Fruit fly (Drosophila melanogaster) whole organism, prepupa: ENCODE measurements around the gene mthl12.

Experiments used
- CG16779 ChIP-seq: fragments of 200-800 bp; sonication (Bioruptor generic); optimal IDR thresholded peaks from 3 replicates; lab custom pipeline; 2017; ENCODE audit warnings: missing biosample characterization, mild to moderate bottlenecking, missing genetic modification characterization
- CG4318 ChIP-seq: fragments of 200-800 bp; sonication (Bioruptor generic); optimal IDR thresholded peaks from 3 replicates; lab custom pipeline; 2017; ENCODE audit warnings: missing biosample characterization, mild to moderate bottlenecking, missing genetic modification characterization
- CG6276 ChIP-seq: fragments of 200-800 bp; sonication (Bioruptor generic); optimal IDR thresholded peaks from 2 replicates; lab custom pipeline; 2017; ENCODE audit warnings: missing biosample characterization, mild to moderate bottlenecking, missing genetic modification characterization
- Eip93F ChIP-seq: fragments of 200-800 bp; sonication (Bioruptor generic); optimal IDR thresholded peaks from 2 replicates; lab custom pipeline; 2016; ENCODE audit warnings: missing biosample characterization, mild to moderate bottlenecking, missing genetic modification characterization
- Gug ChIP-seq: fragments of 200-800 bp; sonication (Bioruptor generic); IDR thresholded peaks from 2 replicates; pipeline ENCODE4 v1.3.6; 2022; ENCODE audit warnings: missing biosample characterization, missing genetic modification characterization
- Hr39 ChIP-seq: fragments of 200-800 bp; sonication (Bioruptor generic); optimal IDR thresholded peaks from 2 replicates; lab custom pipeline; 2016; ENCODE audit warnings: missing biosample characterization, missing genetic modification characterization
- Smox ChIP-seq: fragments of 200-800 bp; sonication (Bioruptor generic); optimal IDR thresholded peaks from 3 replicates; lab custom pipeline; 2016; ENCODE audit warnings: missing biosample characterization, missing genetic modification characterization
- Sox102F ChIP-seq: fragments of 200-800 bp; sonication (Bioruptor generic); optimal IDR thresholded peaks from 2 replicates; lab custom pipeline; 2016; ENCODE audit warnings: missing biosample characterization, mild to moderate bottlenecking, missing genetic modification characterization
- Sox14 ChIP-seq: fragments of 200-800 bp; sonication (Bioruptor generic); optimal IDR thresholded peaks from 3 replicates; lab custom pipeline; 2016; ENCODE audit warnings: missing biosample characterization, missing genetic modification characterization
- achi ChIP-seq: fragments of 200-800 bp; sonication (Bioruptor generic); optimal IDR thresholded peaks from 3 replicates; lab custom pipeline; 2016; ENCODE audit warnings: missing biosample characterization, missing genetic modification characterization
- net ChIP-seq: fragments of 200-800 bp; sonication (Bioruptor generic); optimal IDR thresholded peaks from 3 replicates; lab custom pipeline; 2016; ENCODE audit warnings: missing biosample characterization, missing genetic modification characterization
- pdm3 ChIP-seq: fragments of 200-800 bp; sonication (Bioruptor generic); optimal IDR thresholded peaks from 3 replicates; lab custom pipeline; 2016; ENCODE audit warnings: missing biosample characterization, missing genetic modification characterization

dm6 chr3R:13388160-13388870 is 34.8 kb downstream of the mthl12 start, which contains the start of gene CG9799:
- TF ChIP-seq net (GFP tag; lab: Kevin White, UChicago) (no peak), CG6276 (GFP tag; lab: Kevin White, UChicago) (no peak), achi (GFP tag; lab: Kevin White, UChicago) (no peak), Hr39 (no peak), Gug (GFP tag; lab: Robert Waterston, UW) (no peak), pdm3 (no peak), Smox (GFP tag; lab: Kevin White, UChicago) (no peak), Sox14 (GFP tag; lab: Kevin White, UChicago) (no peak), CG16779 (no peak), Eip93F (GFP tag; lab: Kevin White, UChicago) (no peak), Sox102F (GFP tag; lab: Kevin White, UChicago) (no peak), CG4318 (GFP tag; lab: Kevin White, UChicago) (no peak)
